Worm (Caenorhabditis elegans) whole organism, L1 larva: Measurements from ENCODE around the gene mksr-1.

ENCODE experiments used
- C04F5.9 ChIP-seq: sonication (generic microtip); optimal IDR thresholded peaks from 2 replicates; lab custom pipeline; 2016; ENCODE audit warnings: missing genetic modification characterization, missing compliant biosample characterization
- C16A3.4 ChIP-seq: fragments of 150-350 bp; optimal IDR thresholded peaks from 2 replicates; lab custom pipeline; 2014; ENCODE audit warnings: missing biosample characterization, missing genetic modification characterization
- F16B12.6 ChIP-seq: fragments of 150-350 bp; optimal IDR thresholded peaks from 2 replicates; lab custom pipeline; 2014; ENCODE audit warnings: missing biosample characterization, missing genetic modification characterization
- Y116A8C.19 ChIP-seq: sonication (generic microtip); optimal IDR thresholded peaks from 2 replicates; lab custom pipeline; 2016; ENCODE audit warnings: missing compliant biosample characterization, missing genetic modification characterization, borderline replicate concordance
- alr-1 ChIP-seq: fragments of 200-800 bp; sonication (Bioruptor generic); optimal IDR thresholded peaks from 2 replicates; lab custom pipeline; 2018; ENCODE audit warnings: borderline replicate concordance, mild to moderate bottlenecking, missing genetic modification characterization, missing compliant biosample characterization
- aly-2 ChIP-seq: fragments of 150-350 bp; optimal IDR thresholded peaks from 2 replicates; lab custom pipeline; 2014; ENCODE audit warnings: missing biosample characterization, missing genetic modification characterization
- ama-1 ChIP-seq: fragments of 150-350 bp; optimal IDR thresholded peaks from 2 replicates; lab custom pipeline; 2014
- dpl-1 ChIP-seq, 3 experiments: fragments of 150-350 bp in 2 of 3; sonication (generic microtip) in 1 of 3; optimal IDR thresholded peaks; 2 replicates each; lab custom pipeline; 2014 to 2017; ENCODE audit warnings: missing biosample characterization in 3 of 3, missing genetic modification characterization in 3 of 3, missing genetic modification reagents in 3 of 3
- efl-1 ChIP-seq, 4 experiments: fragments of 150-350 bp; optimal IDR thresholded peaks in 3 of 4; peaks in 1 of 4; 1 replicate in 1 of 4; 2 replicates in 3 of 4; lab custom pipeline; 2014; ENCODE audit warnings: missing biosample characterization in 2 of 4, missing genetic modification characterization in 2 of 4, missing genetic modification reagents in 2 of 4
- efl-3 ChIP-seq: fragments of 200-800 bp; sonication (Bioruptor generic); optimal IDR thresholded peaks from 2 replicates; lab custom pipeline; 2018; ENCODE audit warnings: mild to moderate bottlenecking, missing genetic modification characterization, missing compliant biosample characterization
- egl-13 ChIP-seq: sonication (generic microtip); optimal IDR thresholded peaks from 2 replicates; lab custom pipeline; 2016; ENCODE audit warnings: missing genotype, missing genetic modification reagents, missing genetic modification characterization, missing compliant biosample characterization
- elt-2 ChIP-seq: sonication (generic microtip); optimal IDR thresholded peaks from 2 replicates; lab custom pipeline; 2016; ENCODE audit warnings: missing genetic modification characterization, mild to moderate bottlenecking, inconsistent platforms, missing compliant biosample characterization, missing genetic modification reagents
- elt-3 ChIP-seq, 6 experiments: fragments of 150-350 bp in 1 of 6; sonication (generic microtip); optimal IDR thresholded peaks; 2 replicates each; lab custom pipeline; 2017 to 2018; ENCODE audit warnings: missing biosample characterization in 6 of 6, missing genetic modification characterization in 6 of 6, inconsistent platforms in 1 of 6
- fkh-4 ChIP-seq: sonication (generic microtip); optimal IDR thresholded peaks from 2 replicates; lab custom pipeline; 2016; ENCODE audit warnings: missing compliant biosample characterization, missing genetic modification characterization, borderline replicate concordance
- irx-1 ChIP-seq: sonication (generic microtip); optimal IDR thresholded peaks from 2 replicates; lab custom pipeline; 2016; ENCODE audit warnings: missing genetic modification characterization, missing compliant biosample characterization
- lin-14 ChIP-seq: fragments of 200-800 bp; sonication (Bioruptor generic); optimal IDR thresholded peaks from 2 replicates; lab custom pipeline; 2018; ENCODE audit warnings: mild to moderate bottlenecking, missing genetic modification characterization, moderate library complexity, missing compliant biosample characterization
- lin-35 ChIP-seq, 2 experiments: fragments of 150-350 bp; optimal IDR thresholded peaks; 2 replicates each; lab custom pipeline; 2014; ENCODE audit warnings: missing biosample characterization in 2 of 2, missing genetic modification characterization in 2 of 2, missing genetic modification reagents in 2 of 2
- lin-39 ChIP-seq: fragments of 150-350 bp; optimal IDR thresholded peaks from 2 replicates; lab custom pipeline; 2014; ENCODE audit warnings: missing biosample characterization, missing genetic modification reagents, missing genetic modification characterization
- lir-3 ChIP-seq: sonication (generic microtip); optimal IDR thresholded peaks from 2 replicates; lab custom pipeline; 2016; ENCODE audit warnings: mild to moderate bottlenecking, missing genetic modification characterization, moderate library complexity, missing compliant biosample characterization; ENCODE audit not compliant: poor library complexity
- mdl-1 ChIP-seq, 2 experiments: fragments of 150-350 bp; optimal IDR thresholded peaks; 2 replicates each; lab custom pipeline; 2014 to 2017; ENCODE audit warnings: missing biosample characterization in 2 of 2, missing genetic modification characterization in 2 of 2, inconsistent platforms in 1 of 2
- mef-2 ChIP-seq: fragments of 150-350 bp; optimal IDR thresholded peaks from 2 replicates; lab custom pipeline; 2014; ENCODE audit warnings: missing biosample characterization, missing genetic modification characterization
- mep-1 ChIP-seq: fragments of 150-350 bp; optimal IDR thresholded peaks from 2 replicates; lab custom pipeline; 2014; ENCODE audit warnings: missing biosample characterization, missing genetic modification characterization
- nhr-12 ChIP-seq: sonication (generic microtip); optimal IDR thresholded peaks from 2 replicates; lab custom pipeline; 2017; ENCODE audit warnings: missing biosample characterization, missing genetic modification characterization
- nhr-19 ChIP-seq: fragments of 200-800 bp; sonication (Bioruptor generic); conservative IDR thresholded peaks from 2 replicates; pipeline ENCODE4 v1.3.6; 2022; ENCODE audit warnings: missing genetic modification characterization, missing compliant biosample characterization
- nhr-237 ChIP-seq: fragments of 150-350 bp; optimal IDR thresholded peaks from 2 replicates; lab custom pipeline; 2014; ENCODE audit warnings: missing biosample characterization, missing genetic modification characterization
- nhr-76 ChIP-seq: sonication (generic microtip); optimal IDR thresholded peaks from 2 replicates; lab custom pipeline; 2017; ENCODE audit warnings: missing biosample characterization, missing genetic modification characterization
- nhr-84 ChIP-seq: sonication (generic microtip); optimal IDR thresholded peaks from 2 replicates; lab custom pipeline; 2017; ENCODE audit warnings: missing biosample characterization, missing genetic modification characterization
- nhr-85 ChIP-seq: sonication (generic microtip); peaks from one replicate; lab custom pipeline; 2016; ENCODE audit warnings: missing genetic modification characterization, inconsistent platforms, missing compliant biosample characterization
- nhr-90 ChIP-seq: sonication (generic microtip); optimal IDR thresholded peaks from 2 replicates; lab custom pipeline; 2016; ENCODE audit warnings: mild to moderate bottlenecking, missing genetic modification characterization, missing compliant biosample characterization; ENCODE audit not compliant: poor library complexity
- pax-3 ChIP-seq: fragments of 200-800 bp; sonication (Bioruptor generic); optimal IDR thresholded peaks from 2 replicates; lab custom pipeline; 2018; ENCODE audit warnings: mild to moderate bottlenecking, missing genetic modification characterization, moderate library complexity, missing compliant biosample characterization
- pqm-1 ChIP-seq: sonication (generic microtip); optimal IDR thresholded peaks from 3 replicates; lab custom pipeline; 2017; ENCODE audit warnings: missing biosample characterization, missing genetic modification characterization
- rnt-1 ChIP-seq: sonication (generic microtip); optimal IDR thresholded peaks from 2 replicates; lab custom pipeline; 2016; ENCODE audit warnings: mild to moderate bottlenecking, missing genetic modification characterization, moderate library complexity, missing compliant biosample characterization
- skn-1 ChIP-seq: fragments of 150-350 bp; optimal IDR thresholded peaks from 2 replicates; lab custom pipeline; 2014; ENCODE audit warnings: missing biosample characterization, missing genetic modification characterization
- tbx-2 ChIP-seq: sonication (generic microtip); optimal IDR thresholded peaks from 2 replicates; lab custom pipeline; 2016; ENCODE audit warnings: missing genetic modification characterization, missing compliant biosample characterization
- tlp-1 ChIP-seq: fragments of 150-350 bp; optimal IDR thresholded peaks from 2 replicates; lab custom pipeline; 2014; ENCODE audit warnings: missing biosample characterization, missing genetic modification characterization
- unc-130 ChIP-seq: fragments of 150-350 bp; optimal IDR thresholded peaks from 2 replicates; lab custom pipeline; 2017; ENCODE audit warnings: missing biosample characterization, missing genetic modification characterization, inconsistent platforms
- xbp-1 ChIP-seq: sonication (generic microtip); optimal IDR thresholded peaks from 2 replicates; lab custom pipeline; 2016; ENCODE audit warnings: missing genetic modification characterization, missing compliant biosample characterization
- zip-4 ChIP-seq: fragments of 200-800 bp; sonication (Bioruptor generic); optimal IDR thresholded peaks from 2 replicates; lab custom pipeline; 2018; ENCODE audit warnings: mild to moderate bottlenecking, missing genetic modification characterization, moderate library complexity, missing compliant biosample characterization
- ztf-11 ChIP-seq, 2 experiments: sonication (generic microtip); optimal IDR thresholded peaks; 2 replicates each; lab custom pipeline; 2016 to 2017; ENCODE audit warnings: missing genetic modification characterization in 2 of 2, missing biosample characterization in 1 of 2, missing compliant biosample characterization in 1 of 2

The mksr-1 gene

DNA sequence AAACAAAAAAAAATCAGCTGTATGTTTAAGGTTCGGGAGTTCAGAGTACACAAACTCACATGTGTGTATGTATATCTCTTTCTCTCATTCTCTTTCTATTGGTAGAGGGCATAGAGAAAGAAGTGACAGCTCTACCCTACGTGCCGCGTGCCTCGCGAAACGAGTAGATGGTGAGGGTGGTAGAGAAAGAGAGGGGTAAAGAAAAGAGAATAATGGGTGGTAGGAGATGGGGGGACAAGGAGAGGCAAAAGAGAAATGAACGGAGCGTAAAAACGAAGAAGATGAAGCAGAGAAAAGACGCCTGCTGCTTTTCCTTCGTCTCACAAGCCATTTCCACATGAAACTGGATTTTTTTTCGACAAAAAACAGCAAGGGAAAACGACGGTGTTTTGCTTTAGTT lies 24.2 kb upstream of the mksr-1 start (continued):
- TF ChIP-seq skn-1: peak; percentile 98
- peak; percentile 89 for TF ChIP-seq rnt-1 (tag; lab: Kevin White, UChicago)
- TF ChIP-seq tlp-1 (tag; lab: Kevin White, UChicago): no peak
- peak; percentile 96 for TF ChIP-seq nhr-85 (tag; lab: Kevin White, UChicago)
- TF ChIP-seq alr-1: no peak
- peak; percentile 92 for TF ChIP-seq C16A3.4 (tag; lab: Kevin White, UChicago)
- TF ChIP-seq lin-14 (GFP tag; lab: Kevin White, UChicago): peak; percentile 99
- no peak for TF ChIP-seq nhr-76
- TF ChIP-seq zip-4 (GFP tag; lab: Kevin White, UChicago): peak; percentile 19
- peak in 2 of 6 experiments; percentile 56 to 84 for TF ChIP-seq elt-3 (tag; optimal IDR thresholded peaks at IDR 0.05; lab: Kevin White, UChicago)
- peak; percentile 64 for TF ChIP-seq pax-3 (tag; lab: Kevin White, UChicago)
- TF ChIP-seq lin-35 (GFP tag; optimal IDR thresholded peaks at IDR 0.05; lab: Kevin White, UChicago): peak; percentile 60 to 88
- peak; percentile 22 for TF ChIP-seq mef-2
- peak; percentile 78 for TF ChIP-seq unc-130 (tag; lab: Kevin White, UChicago)
- TF ChIP-seq nhr-90: peak; percentile 80
- peak; percentile 70 for TF ChIP-seq lir-3
- TF ChIP-seq fkh-4 (tag; lab: Kevin White, UChicago): no peak
- TF ChIP-seq nhr-19: peak; percentile 95
- peak; percentile 27 for TF ChIP-seq aly-2 (tag; lab: Kevin White, UChicago)
- no peak for TF ChIP-seq nhr-12 (tag; lab: Kevin White, UChicago)
- TF ChIP-seq nhr-237 (tag; lab: Kevin White, UChicago): peak; percentile 83
- peak; percentile 85 for TF ChIP-seq irx-1 (tag; lab: Kevin White, UChicago)
- no peak for TF ChIP-seq nhr-84 (tag; lab: Kevin White, UChicago)
- TF ChIP-seq egl-13 (tag; lab: Kevin White, UChicago): peak; percentile 82
- TF ChIP-seq pqm-1 (tag; lab: Kevin White, UChicago): no peak
- TF ChIP-seq lin-39: peak; percentile 39
- TF ChIP-seq dpl-1 (GFP tag; optimal IDR thresholded peaks at IDR 0.05; lab: Kevin White, UChicago): peak; percentile 14 to 56 (median 37)
- no peak for TF ChIP-seq ama-1 (lab: Kevin White, UChicago)
- TF ChIP-seq tbx-2: peak; percentile 93
- peak; percentile 63 for TF ChIP-seq C04F5.9 (tag; lab: Kevin White, UChicago)
- no peak for TF ChIP-seq Y116A8C.19
- TF ChIP-seq elt-2 (tag; lab: Kevin White, UChicago): peak; percentile 62
- TF ChIP-seq efl-3 (GFP tag; lab: Kevin White, UChicago): no peak
- peak; percentile 80 to 98 for TF ChIP-seq mdl-1 (tag; optimal IDR thresholded peaks at IDR 0.05; lab: Kevin White, UChicago)
- TF ChIP-seq F16B12.6 (tag; lab: Kevin White, UChicago): peak; percentile 27
- TF ChIP-seq xbp-1 (tag; lab: Kevin White, UChicago): peak; percentile 80

DNA sequence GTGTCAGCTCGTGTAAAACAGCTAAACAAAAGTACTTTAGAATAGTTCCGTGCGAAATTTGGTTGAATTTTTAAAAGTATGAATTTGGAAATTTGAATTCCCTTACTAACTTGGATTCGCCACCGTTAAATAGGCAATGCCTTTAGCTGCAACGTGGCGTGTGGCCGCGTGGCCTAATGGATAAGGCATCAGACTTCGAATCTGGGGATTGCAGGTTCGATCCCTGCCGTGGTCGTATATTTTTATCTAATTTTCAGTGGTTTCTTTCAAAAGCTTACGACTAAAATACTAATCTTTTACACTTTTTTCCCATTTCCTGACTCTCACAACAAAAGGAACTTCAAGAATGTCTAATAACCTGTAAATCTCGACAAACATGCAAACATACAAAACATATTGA lies 20.7 kb upstream of the mksr-1 start:
- TF ChIP-seq efl-1 (optimal IDR thresholded peaks at IDR 0.05; lab: Kevin White, UChicago): no peak
- peak in 1 of 2 experiments; percentile 36 for TF ChIP-seq efl-1 (GFP tag; optimal IDR thresholded peaks at IDR 0.05 in 1 of 2; lab: Kevin White, UChicago)
- TF ChIP-seq mep-1 (tag; lab: Kevin White, UChicago): no peak

DNA sequence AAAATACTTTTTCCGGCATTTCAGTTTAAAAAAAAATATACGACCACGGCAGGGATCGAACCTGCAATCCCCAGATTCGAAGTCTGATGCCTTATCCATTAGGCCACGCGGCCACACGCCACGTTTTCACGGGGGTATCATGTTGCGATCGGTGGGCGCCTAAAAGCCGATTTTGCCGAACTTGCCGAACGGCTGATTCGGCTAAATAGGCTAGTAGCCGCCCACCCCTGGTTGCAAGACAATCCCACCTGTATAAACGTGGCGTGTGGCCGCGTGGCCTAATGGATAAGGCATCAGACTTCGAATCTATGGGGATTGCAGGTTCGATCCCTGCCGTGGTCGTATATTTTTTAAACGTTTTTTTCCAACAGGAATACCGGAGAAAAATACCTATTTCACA lies 20.2 kb upstream of the mksr-1 start:
- no peak for TF ChIP-seq F16B12.6 (tag; lab: Kevin White, UChicago)
- no peak for TF ChIP-seq ztf-11 (tag; optimal IDR thresholded peaks at IDR 0.05; lab: Kevin White, UChicago)
- TF ChIP-seq, all 84 proteins: peak for 0
